Worm (Caenorhabditis elegans): Measurements from ENCODE around the gene F25E5.1.
"Not testable (repeated sequence)": the region's sequence is repeated elsewhere in the genome, so short reads cannot be mapped to it uniquely, and the experiment has no call there.

F25E5.1 gene

ce11 chrV:7437985-7438384, 27.7 kb upstream of the F25E5.1 start, which contains the start of gene F25E5.16:
Gene F25E5.16, plus strand, starts transcription at chrV:7438285.
- TF ChIP-seq nhr-237 (tag; optimal IDR thresholded peaks at IDR 0.05), result no peak
- TF ChIP-seq elt-3 (tag; optimal IDR thresholded peaks at IDR 0.05), result no peak
- no peak for TF ChIP-seq nhr-25 (tag; optimal IDR thresholded peaks at IDR 0.05)
- TF ChIP-seq mab-5 (tag; optimal IDR thresholded peaks at IDR 0.05), result no peak
- no peak for TF ChIP-seq aly-2 (tag; optimal IDR thresholded peaks at IDR 0.05)
- TF ChIP-seq Y55F3AM.14 (GFP tag; optimal IDR thresholded peaks at IDR 0.05), result no peak
- no peak for TF ChIP-seq elt-1 (tag; optimal IDR thresholded peaks at IDR 0.05)
- no peak for TF ChIP-seq mbf-1 (tag; optimal IDR thresholded peaks at IDR 0.05)
- no peak for TF ChIP-seq unc-55 (GFP tag; optimal IDR thresholded peaks at IDR 0.05)
- TF ChIP-seq lin-39 (tag; optimal IDR thresholded peaks at IDR 0.05), result no peak
- TF ChIP-seq nhr-21 (tag; optimal IDR thresholded peaks at IDR 0.05), result no peak
- no peak for TF ChIP-seq nhr-23 (tag; optimal IDR thresholded peaks at IDR 0.05)
- no peak for TF ChIP-seq alr-1 (tag; optimal IDR thresholded peaks at IDR 0.05)
- no peak for TF ChIP-seq peb-1 (tag; optimal IDR thresholded peaks at IDR 0.05)

ce11 chrV:7439807-7440206, 25.9 kb upstream of the F25E5.1 start, which contains the start of gene try-13:
Gene try-13, plus strand, starts transcription at chrV:7440107.
- TF ChIP-seq snpc-4 (tag; optimal IDR thresholded peaks at IDR 0.05) (no peak), ztf-4 (tag; optimal IDR thresholded peaks at IDR 0.05) (no peak), nhr-21 (tag; optimal IDR thresholded peaks at IDR 0.05) (no peak), sma-3 (GFP tag; optimal IDR thresholded peaks at IDR 0.05) (no peak), R02D3.7 (tag; optimal IDR thresholded peaks at IDR 0.05) (no peak), lin-13 (GFP tag; optimal IDR thresholded peaks at IDR 0.05) (no peak), gmeb-1 (tag; optimal IDR thresholded peaks at IDR 0.05) (no peak)

- TF ChIP-seq sma-3 (GFP tag; optimal IDR thresholded peaks at IDR 0.05); unc-62 (GFP tag; optimal IDR thresholded peaks at IDR 0.05); gmeb-1 (tag; optimal IDR thresholded peaks at IDR 0.05): not testable (repeated sequence)
These were observed 21.4 kb upstream of the F25E5.1 start, which contains the start of gene nhr-141 for ce11 chrV:7444331-7444730. Gene nhr-141, plus strand, starts transcription at chrV:7444661.

- TF ChIP-seq ztf-1 (GFP tag; conservative IDR thresholded peaks at IDR 0.05), result no peak
- no peak for TF ChIP-seq nhr-23 (tag; optimal IDR thresholded peaks at IDR 0.05)
- TF ChIP-seq ztf-11 (tag; optimal IDR thresholded peaks at IDR 0.05), result no peak
- TF ChIP-seq mab-5 (tag; optimal IDR thresholded peaks at IDR 0.05), result no peak
- no peak for TF ChIP-seq sem-4 (tag; optimal IDR thresholded peaks at IDR 0.05)
- no peak for TF ChIP-seq crh-2 (tag; optimal IDR thresholded peaks at IDR 0.05)
These were observed 18.7 kb upstream of the F25E5.1 start, which contains the start of gene F25E5.5 for ce11 chrV:7446965-7447364. Gene F25E5.5, plus strand, starts transcription at chrV:7447265.

- no peak for TF ChIP-seq F13H6.1 (tag; optimal IDR thresholded peaks at IDR 0.05)
- no peak for TF ChIP-seq peb-1 (tag; optimal IDR thresholded peaks at IDR 0.05)
- TF ChIP-seq C34F6.9 (tag; optimal IDR thresholded peaks at IDR 0.05), result no peak
- TF ChIP-seq elt-1 (tag; optimal IDR thresholded peaks at IDR 0.05), result no peak
- no peak for TF ChIP-seq unc-62 (GFP tag; optimal IDR thresholded peaks at IDR 0.05)
- no peak for TF ChIP-seq nhr-12 (tag; optimal IDR thresholded peaks at IDR 0.05)
- no peak for TF ChIP-seq mab-5 (tag; optimal IDR thresholded peaks at IDR 0.05)
- TF ChIP-seq unc-55 (GFP tag; optimal IDR thresholded peaks at IDR 0.05), result no peak
- no peak for TF ChIP-seq dmd-4 (tag; optimal IDR thresholded peaks at IDR 0.05)
- TF ChIP-seq Y55F3AM.14 (GFP tag; optimal IDR thresholded peaks at IDR 0.05), result no peak
- TF ChIP-seq ztf-1 (GFP tag; conservative IDR thresholded peaks at IDR 0.05), result no peak
- TF ChIP-seq blmp-1 (tag; optimal IDR thresholded peaks at IDR 0.05; ENCODE audit: insufficient read depth), result no peak
These were observed 16.3 kb upstream of the F25E5.1 start, which contains the start of gene try-12 for ce11 chrV:7449303-7449827. Gene try-12, plus strand, starts transcription at chrV:7449353.

- TF ChIP-seq elt-1 (tag; optimal IDR thresholded peaks at IDR 0.05), result no peak
- TF ChIP-seq ztf-4 (tag; optimal IDR thresholded peaks at IDR 0.05), result no peak
- TF ChIP-seq blmp-1 (tag; optimal IDR thresholded peaks at IDR 0.05; ENCODE audit: insufficient read depth), result no peak
These were observed 14.3 kb upstream of the F25E5.1 start, which contains the start of gene try-11 for ce11 chrV:7451421-7451820. Gene try-11, plus strand, starts transcription at chrV:7451721.

- TF ChIP-seq nhr-77 (tag; optimal IDR thresholded peaks at IDR 0.05), result no peak
- no peak for TF ChIP-seq mdl-1 (tag; optimal IDR thresholded peaks at IDR 0.05)
- TF ChIP-seq ztf-1 (GFP tag; conservative IDR thresholded peaks at IDR 0.05), result no peak
- TF ChIP-seq nhr-21 (tag; optimal IDR thresholded peaks at IDR 0.05), result no peak
- no peak for TF ChIP-seq lsy-2 (tag; optimal IDR thresholded peaks at IDR 0.05)
These were observed 11.4 kb upstream of the F25E5.1 start, which contains the start of gene try-8 for ce11 chrV:7454236-7454635. Gene try-8, minus strand, starts transcription at chrV:7454336.
